Fruit fly (Drosophila melanogaster) whole organism, embryonic: Measurements from ENCODE around the gene CG4313.

Experiments used
- Antp ChIP-seq: fragments of 200-800 bp; sonication (Bioruptor generic); optimal IDR thresholded peaks from 3 replicates; lab custom pipeline; 2016; ENCODE audit warnings: missing biosample characterization, missing genetic modification characterization
- B-H2 ChIP-seq: fragments of 200-800 bp; sonication (Bioruptor generic); optimal IDR thresholded peaks from 2 replicates; lab custom pipeline; 2018; ENCODE audit warnings: missing biosample characterization, mild to moderate bottlenecking, missing genetic modification characterization
- CG10654 ChIP-seq: fragments of 200-800 bp; sonication (Bioruptor generic); optimal IDR thresholded peaks from 2 replicates; lab custom pipeline; 2016; ENCODE audit warnings: missing biosample characterization, missing genetic modification characterization
- CG12155 ChIP-seq: fragments of 200-800 bp; sonication (Bioruptor generic); optimal IDR thresholded peaks from 3 replicates; lab custom pipeline; 2016; ENCODE audit warnings: missing biosample characterization, missing genetic modification characterization
- CG12219 ChIP-seq: fragments of 200-800 bp; sonication (Bioruptor generic); optimal IDR thresholded peaks from 3 replicates; lab custom pipeline; 2018; ENCODE audit warnings: missing biosample characterization, mild to moderate bottlenecking, missing genetic modification characterization
- CG12299 ChIP-seq: fragments of 200-800 bp; sonication (Bioruptor generic); optimal IDR thresholded peaks from 2 replicates; lab custom pipeline; 2018; ENCODE audit warnings: missing biosample characterization, mild to moderate bottlenecking, missing genetic modification characterization
- CG17186 ChIP-seq: fragments of 200-800 bp; sonication (Bioruptor generic); optimal IDR thresholded peaks from 3 replicates; lab custom pipeline; 2017; ENCODE audit warnings: missing biosample characterization, missing genetic modification reagents, missing genetic modification characterization
- CG17359 ChIP-seq: fragments of 200-800 bp; sonication (Bioruptor generic); optimal IDR thresholded peaks from 3 replicates; lab custom pipeline; 2018; ENCODE audit warnings: missing biosample characterization, mild to moderate bottlenecking, missing genetic modification characterization, moderate library complexity
- CG1832 ChIP-seq: fragments of 200-800 bp; sonication (Bioruptor generic); optimal IDR thresholded peaks from 2 replicates; lab custom pipeline; 2017; ENCODE audit warnings: missing biosample characterization, mild to moderate bottlenecking, missing genetic modification characterization, inconsistent platforms
- CG30431 ChIP-seq: fragments of 200-800 bp; sonication (Bioruptor generic); optimal IDR thresholded peaks from 2 replicates; lab custom pipeline; 2017; ENCODE audit warnings: missing biosample characterization, missing genetic modification characterization
- CG3407 ChIP-seq: fragments of 200-800 bp; sonication (Bioruptor generic); optimal IDR thresholded peaks from 2 replicates; lab custom pipeline; 2018; ENCODE audit warnings: missing biosample characterization, mild to moderate bottlenecking, missing genetic modification characterization
- CG34376 ChIP-seq: fragments of 200-800 bp; sonication (Bioruptor generic); optimal IDR thresholded peaks from 2 replicates; lab custom pipeline; 2018; ENCODE audit warnings: missing biosample characterization, mild to moderate bottlenecking, missing genetic modification characterization
- CG4360 ChIP-seq: fragments of 200-800 bp; sonication (Bioruptor generic); IDR thresholded peaks from 2 replicates; pipeline ENCODE4 v1.3.6; 2022; ENCODE audit warnings: missing biosample characterization, missing genetic modification characterization
- CG4707 ChIP-seq: fragments of 200-800 bp; sonication (Bioruptor generic); optimal IDR thresholded peaks from 2 replicates; lab custom pipeline; 2018; ENCODE audit warnings: missing biosample characterization, mild to moderate bottlenecking, missing genetic modification characterization, moderate library complexity
- CG4730 ChIP-seq: fragments of 200-800 bp; sonication (Bioruptor generic); IDR thresholded peaks from 2 replicates; pipeline ENCODE4 v1.3.6; 2022; ENCODE audit warnings: missing biosample characterization, missing genetic modification characterization
- CG5180 ChIP-seq: fragments of 200-800 bp; sonication (Bioruptor generic); optimal IDR thresholded peaks from 3 replicates; lab custom pipeline; 2017; ENCODE audit warnings: missing biosample characterization, missing genetic modification characterization, mild to moderate bottlenecking, moderate library complexity, missing genetic modification reagents
- CG5245 ChIP-seq: fragments of 200-800 bp; sonication (Bioruptor generic); optimal IDR thresholded peaks from 3 replicates; lab custom pipeline; 2016; ENCODE audit warnings: missing biosample characterization, missing genetic modification characterization
- CG7839 ChIP-seq: fragments of 200-800 bp; sonication (Bioruptor generic); optimal IDR thresholded peaks from 3 replicates; lab custom pipeline; 2018; ENCODE audit warnings: missing biosample characterization, mild to moderate bottlenecking, missing genetic modification characterization, moderate library complexity
- CG9817 ChIP-seq: fragments of 200-800 bp; sonication (Bioruptor generic); optimal IDR thresholded peaks from 2 replicates; lab custom pipeline; 2018; ENCODE audit warnings: missing biosample characterization, mild to moderate bottlenecking, missing genetic modification characterization, moderate library complexity
- Doc2 ChIP-seq: fragments of 200-800 bp; sonication (Bioruptor generic); IDR thresholded peaks from 2 replicates; pipeline ENCODE4 v1.3.6; 2022; ENCODE audit warnings: missing biosample characterization, missing genetic modification characterization
- Dp ChIP-seq: fragments of 200-800 bp; sonication (Bioruptor generic); optimal IDR thresholded peaks from 2 replicates; lab custom pipeline; 2018; ENCODE audit warnings: missing biosample characterization, mild to moderate bottlenecking, missing genetic modification characterization, moderate library complexity
- Drgx ChIP-seq: fragments of 200-800 bp; sonication (Bioruptor generic); IDR thresholded peaks from 2 replicates; pipeline ENCODE4 v1.3.6; 2022; ENCODE audit warnings: missing biosample characterization, missing genetic modification characterization
- Elba2 ChIP-seq: fragments of 200-800 bp; sonication (Bioruptor generic); optimal IDR thresholded peaks from 3 replicates; lab custom pipeline; 2016; ENCODE audit warnings: missing biosample characterization, missing genetic modification characterization
- Hand ChIP-seq: fragments of 200-800 bp; sonication (Bioruptor generic); optimal IDR thresholded peaks from 2 replicates; lab custom pipeline; 2017; ENCODE audit warnings: mild to moderate bottlenecking, missing biosample characterization, missing genetic modification reagents, missing genetic modification characterization
- HmgZ ChIP-seq: fragments of 200-800 bp; sonication (Bioruptor generic); optimal IDR thresholded peaks from 2 replicates; lab custom pipeline; 2018; ENCODE audit warnings: missing biosample characterization, mild to moderate bottlenecking, missing genetic modification characterization
- Hr39 ChIP-seq: fragments of >200 bp; optimal IDR thresholded peaks from 2 replicates; lab custom pipeline; 2017
- Meics ChIP-seq: fragments of 200-800 bp; sonication (Bioruptor generic); optimal IDR thresholded peaks from 2 replicates; lab custom pipeline; 2017; ENCODE audit warnings: missing biosample characterization, mild to moderate bottlenecking, missing genetic modification characterization
- NK7.1 ChIP-seq: fragments of 200-800 bp; sonication (Bioruptor generic); optimal IDR thresholded peaks from 3 replicates; lab custom pipeline; 2016; ENCODE audit warnings: missing biosample characterization, missing genetic modification characterization
- Nf-YA ChIP-seq: fragments of 200-800 bp; sonication (Bioruptor generic); IDR thresholded peaks from 2 replicates; pipeline ENCODE4 v1.3.6; 2022; ENCODE audit warnings: missing biosample characterization, missing genetic modification characterization
- Nf-YC ChIP-seq: fragments of 200-800 bp; optimal IDR thresholded peaks from 3 replicates; lab custom pipeline; 2019; ENCODE audit warnings: missing biosample characterization, mild to moderate bottlenecking, missing genetic modification characterization, moderate library complexity
- Sry-δ ChIP-seq: fragments of 200-800 bp; sonication (Bioruptor generic); optimal IDR thresholded peaks from 2 replicates; lab custom pipeline; 2016; ENCODE audit warnings: missing biosample characterization, missing genetic modification characterization
- Taf1 ChIP-seq: fragments of 200-800 bp; sonication (Bioruptor generic); IDR thresholded peaks from 2 replicates; pipeline ENCODE4 v1.3.6; 2022; ENCODE audit warnings: missing biosample characterization, missing genetic modification characterization
- danr ChIP-seq: fragments of 200-800 bp; sonication (Bioruptor generic); IDR thresholded peaks from 2 replicates; pipeline ENCODE4 v1.3.6; 2022; ENCODE audit warnings: missing biosample characterization, missing genetic modification characterization
- dimm ChIP-seq: fragments of 200-800 bp; sonication (Bioruptor generic); IDR thresholded peaks from 2 replicates; pipeline ENCODE4 v1.3.6; 2022; ENCODE audit warnings: missing biosample characterization, missing genetic modification characterization
- dpn ChIP-seq, 2 experiments: fragments of 200-800 bp; sonication (Bioruptor generic); optimal IDR thresholded peaks; 3 replicates each; lab custom pipeline; 2016; ENCODE audit warnings: missing biosample characterization in 2 of 2, missing genetic modification characterization in 2 of 2
- eve ChIP-seq, 2 experiments: fragments of >200 bp; optimal IDR thresholded peaks; 2 replicates each; lab custom pipeline; 2017; ENCODE audit warnings: missing biosample characterization in 2 of 2, missing genetic modification characterization in 2 of 2
- her ChIP-seq: fragments of 200-800 bp; sonication (Bioruptor generic); optimal IDR thresholded peaks from 2 replicates; lab custom pipeline; 2016; ENCODE audit warnings: missing biosample characterization, missing genetic modification characterization
- insv ChIP-seq, 2 experiments: fragments of 200-800 bp; sonication (Bioruptor generic); optimal IDR thresholded peaks; 3 replicates each; lab custom pipeline; 2016 to 2018; ENCODE audit warnings: missing biosample characterization in 2 of 2, missing genetic modification characterization in 2 of 2
- jing ChIP-seq: fragments of 200-800 bp; sonication (Bioruptor generic); optimal IDR thresholded peaks from 2 replicates; lab custom pipeline; 2018; ENCODE audit warnings: missing biosample characterization, mild to moderate bottlenecking, missing genetic modification characterization
- mirr ChIP-seq: fragments of 200-800 bp; sonication (Bioruptor generic); optimal IDR thresholded peaks from 3 replicates; lab custom pipeline; 2018; ENCODE audit warnings: missing biosample characterization, mild to moderate bottlenecking, missing genetic modification characterization
- oc ChIP-seq: fragments of 200-800 bp; sonication (Bioruptor generic); optimal IDR thresholded peaks from 2 replicates; lab custom pipeline; 2018; ENCODE audit warnings: missing biosample characterization, mild to moderate bottlenecking, missing genetic modification characterization, moderate library complexity
- pfk ChIP-seq: fragments of 200-800 bp; sonication (Bioruptor generic); optimal IDR thresholded peaks from 2 replicates; lab custom pipeline; 2018; ENCODE audit warnings: missing biosample characterization, mild to moderate bottlenecking, missing genetic modification characterization, moderate library complexity
- ro ChIP-seq: fragments of 200-800 bp; sonication (Bioruptor generic); IDR thresholded peaks from 2 replicates; pipeline ENCODE4 v1.3.6; 2022; ENCODE audit warnings: missing biosample characterization, missing genetic modification characterization
- schlank ChIP-seq: fragments of 200-800 bp; sonication (Bioruptor generic); optimal IDR thresholded peaks from 2 replicates; lab custom pipeline; 2018; ENCODE audit warnings: missing biosample characterization, mild to moderate bottlenecking, missing genetic modification characterization
- sim ChIP-seq: fragments of 200-800 bp; sonication (Bioruptor generic); IDR thresholded peaks from 2 replicates; pipeline ENCODE4 v1.3.6; 2022; ENCODE audit warnings: missing biosample characterization, missing genetic modification characterization
- sob ChIP-seq: fragments of 200-800 bp; sonication (Bioruptor generic); IDR thresholded peaks from 2 replicates; pipeline ENCODE4 v1.3.6; 2022; ENCODE audit warnings: missing biosample characterization, missing genetic modification characterization
- sug ChIP-seq: fragments of 200-800 bp; optimal IDR thresholded peaks from 2 replicates; lab custom pipeline; 2019; ENCODE audit warnings: missing biosample characterization, mild to moderate bottlenecking, missing genetic modification characterization, moderate library complexity
- tll ChIP-seq, 2 experiments: fragments of 200-800 bp in 1 of 2; fragments of >200 bp in 1 of 2; sonication (Bioruptor generic) in 1 of 2; optimal IDR thresholded peaks; 2 replicates each; lab custom pipeline; 2017 to 2019; ENCODE audit warnings: missing biosample characterization in 2 of 2, missing genetic modification characterization in 2 of 2, mild to moderate bottlenecking in 1 of 2, moderate library complexity in 1 of 2
- toy ChIP-seq: fragments of 200-800 bp; sonication (Bioruptor generic); IDR thresholded peaks from 2 replicates; pipeline ENCODE4 v1.3.6; 2022; ENCODE audit warnings: missing biosample characterization, missing genetic modification characterization
- unc-4 ChIP-seq: fragments of 200-800 bp; sonication (Bioruptor generic); IDR thresholded peaks from 2 replicates; pipeline ENCODE4 v1.3.6; 2022; ENCODE audit warnings: missing biosample characterization, missing genetic modification characterization; ENCODE audit not compliant: partially characterized antibody
- zfh1 ChIP-seq: fragments of 200-800 bp; sonication (Bioruptor generic); IDR thresholded peaks from 3 replicates; pipeline ENCODE4 v1.3.6; 2022; ENCODE audit warnings: missing biosample characterization, missing genetic modification characterization

CG4313 gene

dm6 chrX:2087501-2087900 is 45.8 kb downstream of the CG4313 start (continued):
- TF ChIP-seq CG5180 (GFP tag; lab: Kevin White, UChicago) (peak; percentile 12), CG9817 (tag; lab: Kevin White, UChicago) (peak; percentile 35), schlank (tag; lab: Kevin White, UChicago) (peak; percentile 26), CG30431 (GFP tag; lab: Kevin White, UChicago) (peak; percentile 36), CG3407 (peak; percentile 62), CG34376 (GFP tag; lab: Kevin White, UChicago) (no peak), insv (GFP tag; optimal IDR thresholded peaks at IDR 0.05; lab: Kevin White, UChicago) (no peak), Nf-YC (tag; lab: Kevin White, UChicago) (no peak), dimm (GFP tag; lab: Robert Waterston, UW) (0 out of 2 replicates have a peak, but pooled peaks have one; percentile 45), unc-4 (GFP tag; lab: Robert Waterston, UW) (no peak), CG7839 (tag; lab: Kevin White, UChicago) (peak; percentile 69), Meics (peak; percentile 33), Dp (GFP tag; lab: Kevin White, UChicago) (no peak), CG12299 (tag; lab: Kevin White, UChicago) (no peak), CG17186 (GFP tag; lab: Kevin White, UChicago) (no peak), Sry-δ (GFP tag; lab: Kevin White, UChicago) (no peak), CG12155 (GFP tag; lab: Kevin White, UChicago) (peak; percentile 35), danr (GFP tag; lab: Robert Waterston, UW) (peak; percentile 40; the same call in 1 of the 2 replicates), CG12219 (peak; percentile 28), pfk (GFP tag; lab: Kevin White, UChicago) (no peak), CG10654 (peak; percentile 47), CG17359 (tag; lab: Kevin White, UChicago) (peak; percentile 56), sob (peak; percentile 47; the same call in 1 of the 2 replicates), tll (GFP tag; optimal IDR thresholded peaks at IDR 0.05; lab: Kevin White, UChicago) (no peak), oc (tag; lab: Kevin White, UChicago) (peak; percentile 70), zfh1 (GFP tag; lab: Robert Waterston, UW) (peak; percentile 69; the same call in 2 of the 3 replicates), Doc2 (GFP tag; lab: Robert Waterston, UW) (no peak), ro (GFP tag; lab: Robert Waterston, UW) (no peak), NK7.1 (GFP tag; lab: Kevin White, UChicago) (no peak), eve (GFP tag; optimal IDR thresholded peaks at IDR 0.05; lab: Kevin White, UChicago) (no peak), Taf1 (GFP tag; lab: Robert Waterston, UW) (no peak), sim (GFP tag; lab: Robert Waterston, UW) (no peak), Hand (no peak), jing (peak; percentile 66), CG4707 (GFP tag; lab: Kevin White, UChicago) (peak; percentile 65), her (GFP tag; lab: Kevin White, UChicago) (peak; percentile 54), CG4360 (0 out of 2 replicates have a peak, but pooled peaks have one; percentile 33), Drgx (peak; percentile 86), mirr (no peak), toy (GFP tag; lab: Robert Waterston, UW) (0 out of 2 replicates have a peak, but pooled peaks have one; percentile 32), Nf-YA (GFP tag; lab: Robert Waterston, UW) (no peak), Antp (peak; percentile 42), Elba2 (GFP tag; lab: Kevin White, UChicago) (no peak), CG5245 (GFP tag; lab: Kevin White, UChicago) (no peak), CG4730 (GFP tag; lab: Robert Waterston, UW) (no peak), CG1832 (GFP tag; lab: Kevin White, UChicago) (no peak), sug (tag; lab: Kevin White, UChicago) (no peak), B-H2 (GFP tag; lab: Kevin White, UChicago) (no peak), HmgZ (tag; lab: Kevin White, UChicago) (peak; percentile 33), Hr39 (lab: Kevin White, UChicago) (no peak), dpn (GFP tag; optimal IDR thresholded peaks at IDR 0.05; lab: Kevin White, UChicago) (peak; percentile 24 to 70)
